Worm (Caenorhabditis elegans) whole organism, L4 larva: Measurements from ENCODE around the gene spp-22.
A peak's percentile ranks its signal among the peaks of the same experiment; 100 is the strongest.

Experiments used
- D1046.2 ChIP-seq: fragments of 200-800 bp; sonication (Bioruptor generic); IDR thresholded peaks from 2 replicates; pipeline ENCODE4 v1.3.6; 2022; ENCODE audit warnings: missing genetic modification characterization, missing compliant biosample characterization
- F10B5.3 ChIP-seq: sonication (generic microtip); optimal IDR thresholded peaks from 2 replicates; lab custom pipeline; 2016; ENCODE audit warnings: mild to moderate bottlenecking, missing genetic modification characterization, missing compliant biosample characterization
- F26F4.8 ChIP-seq: fragments of 200-800 bp; sonication (Bioruptor generic); conservative IDR thresholded peaks from 2 replicates; pipeline ENCODE4 v1.3.6; 2022; ENCODE audit warnings: missing genetic modification characterization, missing compliant biosample characterization
- T20F7.1 ChIP-seq: fragments of 200-800 bp; sonication (Bioruptor generic); optimal IDR thresholded peaks from 2 replicates; lab custom pipeline; 2018; ENCODE audit warnings: mild to moderate bottlenecking, missing genetic modification characterization, missing compliant biosample characterization
- aha-1 ChIP-seq: fragments of 150-350 bp; peaks from one replicate; lab custom pipeline; 2014; ENCODE audit warnings: missing biosample characterization, missing genetic modification characterization
- aly-2 ChIP-seq: sonication (generic microtip); optimal IDR thresholded peaks from 2 replicates; lab custom pipeline; 2018; ENCODE audit warnings: missing biosample characterization, missing genetic modification characterization
- ama-1 ChIP-seq: fragments of 150-350 bp; optimal IDR thresholded peaks from 2 replicates; lab custom pipeline; 2014; ENCODE audit warnings: inconsistent platforms, mixed read lengths
- arid-1 ChIP-seq: fragments of 200-800 bp; sonication (Bioruptor generic); conservative IDR thresholded peaks from 2 replicates; pipeline ENCODE4 v1.3.6; 2022; ENCODE audit warnings: missing genetic modification reagents, missing genetic modification characterization, missing compliant biosample characterization
- ceh-32 ChIP-seq: sonication (generic microtip); optimal IDR thresholded peaks from 2 replicates; lab custom pipeline; 2016; ENCODE audit warnings: mild to moderate bottlenecking, missing genetic modification characterization, missing compliant biosample characterization; ENCODE audit not compliant: poor library complexity
- ceh-44 ChIP-seq: fragments of 200-800 bp; sonication (Bioruptor generic); IDR thresholded peaks from 2 replicates; pipeline ENCODE4 v1.3.6; 2022; ENCODE audit warnings: missing genetic modification reagents, missing genetic modification characterization, missing compliant biosample characterization
- ceh-82 ChIP-seq: sonication (generic microtip); optimal IDR thresholded peaks from 2 replicates; lab custom pipeline; 2017; ENCODE audit warnings: missing biosample characterization, missing genetic modification characterization
- daf-12 ChIP-seq: fragments of 150-350 bp; optimal IDR thresholded peaks from 2 replicates; lab custom pipeline; 2014; ENCODE audit warnings: missing biosample characterization, missing genetic modification reagents, missing genetic modification characterization
- daf-16 ChIP-seq, 3 experiments: sonication (generic microtip); optimal IDR thresholded peaks; 2 replicates each; lab custom pipeline; 2016 to 2017; ENCODE audit warnings: missing genetic modification characterization in 3 of 3, missing genetic modification reagents in 3 of 3, mild to moderate bottlenecking in 2 of 3, missing compliant biosample characterization in 2 of 3, missing biosample characterization in 1 of 3, moderate library complexity in 1 of 3
- dmd-6 ChIP-seq: fragments of 200-800 bp; sonication (Bioruptor generic); IDR thresholded peaks from 2 replicates; pipeline ENCODE4 v1.3.6; 2022; ENCODE audit warnings: missing genetic modification reagents, missing genetic modification characterization, missing compliant biosample characterization
- dmd-9 ChIP-seq: fragments of 200-800 bp; sonication (Bioruptor generic); IDR thresholded peaks from 2 replicates; pipeline ENCODE4 v1.3.6; 2022; ENCODE audit warnings: missing genetic modification reagents, missing genetic modification characterization, missing compliant biosample characterization
- dpl-1 ChIP-seq: fragments of 150-350 bp; optimal IDR thresholded peaks from 2 replicates; lab custom pipeline; 2014; ENCODE audit warnings: missing biosample characterization, missing genetic modification reagents, missing genetic modification characterization
- egl-27 ChIP-seq: sonication (generic microtip); optimal IDR thresholded peaks from 3 replicates; lab custom pipeline; 2017; ENCODE audit warnings: missing biosample characterization, missing genetic modification reagents, missing genetic modification characterization
- fkh-10 ChIP-seq: fragments of 150-350 bp; optimal IDR thresholded peaks from 2 replicates; lab custom pipeline; 2014; ENCODE audit warnings: missing biosample characterization, missing genetic modification reagents, missing genetic modification characterization
- fos-1 ChIP-seq: fragments of 150-350 bp; optimal IDR thresholded peaks from 2 replicates; lab custom pipeline; 2014; ENCODE audit warnings: missing biosample characterization, missing genetic modification characterization
- hlh-30 ChIP-seq: sonication (generic microtip); optimal IDR thresholded peaks from 2 replicates; lab custom pipeline; 2017; ENCODE audit warnings: antibody characterized with exemption, mild to moderate bottlenecking, missing genetic modification characterization, missing compliant biosample characterization; ENCODE audit not compliant: insufficient read depth
- hmg-1.1 ChIP-seq: fragments of 200-800 bp; sonication (Bioruptor generic); IDR thresholded peaks from 2 replicates; pipeline ENCODE4 v1.3.6; 2022; ENCODE audit warnings: missing genetic modification reagents, missing genetic modification characterization, missing compliant biosample characterization
- lim-7 ChIP-seq: fragments of 200-800 bp; sonication (Bioruptor generic); IDR thresholded peaks from 2 replicates; pipeline ENCODE4 v1.3.6; 2022; ENCODE audit warnings: missing genetic modification characterization, missing compliant biosample characterization
- lin-13 ChIP-seq: fragments of 150-350 bp; optimal IDR thresholded peaks from 2 replicates; lab custom pipeline; 2014; ENCODE audit warnings: missing biosample characterization, missing genetic modification reagents, missing genetic modification characterization
- lin-38 ChIP-seq: fragments of 200-800 bp; sonication (Bioruptor generic); IDR thresholded peaks from 2 replicates; pipeline ENCODE4 v1.3.6; 2022; ENCODE audit warnings: missing genetic modification reagents, missing genetic modification characterization, missing compliant biosample characterization
- lir-3 ChIP-seq: sonication (generic microtip); optimal IDR thresholded peaks from 2 replicates; lab custom pipeline; 2016; ENCODE audit warnings: mild to moderate bottlenecking, missing genetic modification characterization, missing compliant biosample characterization
- mes-2 ChIP-seq: sonication (generic microtip); optimal IDR thresholded peaks from 2 replicates; lab custom pipeline; 2016; ENCODE audit warnings: missing genotype, mild to moderate bottlenecking, missing genetic modification characterization, missing compliant biosample characterization; ENCODE audit not compliant: poor library complexity, severe bottlenecking
- mxl-3 ChIP-seq: fragments of 200-800 bp; sonication (Bioruptor generic); optimal IDR thresholded peaks from 2 replicates; lab custom pipeline; 2018; ENCODE audit warnings: mild to moderate bottlenecking, missing genetic modification characterization, missing compliant biosample characterization
- nhr-102 ChIP-seq: sonication (generic microtip); optimal IDR thresholded peaks from 2 replicates; lab custom pipeline; 2016; ENCODE audit warnings: mild to moderate bottlenecking, missing genetic modification characterization, moderate library complexity, missing compliant biosample characterization
- nhr-11 ChIP-seq: fragments of 150-350 bp; optimal IDR thresholded peaks from 2 replicates; lab custom pipeline; 2014; ENCODE audit warnings: missing biosample characterization, missing genetic modification characterization
- nhr-111 ChIP-seq: fragments of 200-800 bp; sonication (Bioruptor generic); optimal IDR thresholded peaks from 2 replicates; lab custom pipeline; 2018; ENCODE audit warnings: mild to moderate bottlenecking, missing genetic modification characterization, missing compliant biosample characterization
- nhr-25 ChIP-seq: sonication (generic microtip); optimal IDR thresholded peaks from 2 replicates; lab custom pipeline; 2017; ENCODE audit warnings: missing genetic modification characterization, mild to moderate bottlenecking, missing compliant biosample characterization, antibody characterized with exemption, moderate library complexity, borderline replicate concordance; ENCODE audit not compliant: insufficient read depth
- nhr-28 ChIP-seq: fragments of 150-350 bp; optimal IDR thresholded peaks from 2 replicates; lab custom pipeline; 2014; ENCODE audit warnings: missing biosample characterization, missing genetic modification characterization
- nhr-42 ChIP-seq: fragments of 200-800 bp; sonication (Bioruptor generic); IDR thresholded peaks from 2 replicates; pipeline ENCODE4 v1.3.6; 2022; ENCODE audit warnings: missing genetic modification characterization, missing compliant biosample characterization
- nhr-76 ChIP-seq: fragments of 150-350 bp; optimal IDR thresholded peaks from 2 replicates; lab custom pipeline; 2014; ENCODE audit warnings: missing biosample characterization, missing genetic modification characterization
- sdz-12 ChIP-seq: fragments of 200-800 bp; sonication (Bioruptor generic); optimal IDR thresholded peaks from 2 replicates; lab custom pipeline; 2018; ENCODE audit warnings: mild to moderate bottlenecking, missing genetic modification characterization, missing compliant biosample characterization
- set-16 ChIP-seq: fragments of 200-800 bp; sonication (Bioruptor generic); IDR thresholded peaks from 2 replicates; pipeline ENCODE4 v1.3.6; 2022; ENCODE audit warnings: missing genetic modification reagents, missing genetic modification characterization, missing compliant biosample characterization
- tag-97 ChIP-seq: fragments of 200-800 bp; sonication (Bioruptor generic); IDR thresholded peaks from 2 replicates; pipeline ENCODE4 v1.3.6; 2022; ENCODE audit warnings: missing genetic modification characterization, missing compliant biosample characterization
- tra-1 ChIP-seq: fragments of 200-800 bp; sonication (Bioruptor generic); IDR thresholded peaks from 2 replicates; pipeline ENCODE4 v1.3.6; 2022; ENCODE audit warnings: missing genetic modification reagents, missing genetic modification characterization, missing compliant biosample characterization
- vab-7 ChIP-seq: fragments of 200-800 bp; sonication (Bioruptor generic); IDR thresholded peaks from 2 replicates; pipeline ENCODE4 v1.3.6; 2022; ENCODE audit warnings: missing genetic modification reagents, missing genetic modification characterization, missing compliant biosample characterization
- ztf-7 ChIP-seq: fragments of 150-350 bp; optimal IDR thresholded peaks from 2 replicates; lab custom pipeline; 2014; ENCODE audit warnings: missing biosample characterization, missing genetic modification characterization

The spp-22 gene

ce11 chrX:7222383-7222782 lies 10.9 kb downstream of the spp-22 start (continued):
- no peak for TF ChIP-seq fos-1 (tag; lab: Kevin White, UChicago)
- TF ChIP-seq nhr-111 (GFP tag; lab: Kevin White, UChicago), result no peak
- no peak for TF ChIP-seq tra-1 (GFP tag; lab: Robert Waterston, UW)
- peak; percentile 10 for TF ChIP-seq fkh-10 (GFP tag; lab: Kevin White, UChicago)
- TF ChIP-seq nhr-42 (GFP tag; lab: Robert Waterston, UW), result no peak
- peak; percentile 29 for TF ChIP-seq aha-1 (tag; lab: Kevin White, UChicago)
- no peak for TF ChIP-seq ceh-44 (GFP tag; lab: Robert Waterston, UW)
- TF ChIP-seq T20F7.1 (GFP tag; lab: Kevin White, UChicago), result no peak
- peak; percentile 5 for TF ChIP-seq hlh-30 (tag; lab: Kevin White, UChicago)
- no peak for TF ChIP-seq dmd-6 (GFP tag; lab: Robert Waterston, UW)
- no peak for TF ChIP-seq lim-7 (GFP tag; lab: Robert Waterston, UW)
- TF ChIP-seq hmg-1.1 (GFP tag; lab: Robert Waterston, UW), result peak; percentile 48
- no peak for TF ChIP-seq ama-1

- TF ChIP-seq dmd-9 (GFP tag; lab: Robert Waterston, UW) (no peak), hlh-30 (tag; lab: Kevin White, UChicago) (peak; percentile 1), dpl-1 (GFP tag; lab: Kevin White, UChicago) (no peak), aha-1 (tag; lab: Kevin White, UChicago) (peak; percentile 16), arid-1 (GFP tag; lab: Robert Waterston, UW) (no peak), lin-38 (GFP tag; lab: Robert Waterston, UW) (no peak), nhr-25 (tag; lab: Kevin White, UChicago) (no peak), D1046.2 (GFP tag; lab: Robert Waterston, UW) (no peak), tag-97 (GFP tag; lab: Robert Waterston, UW) (no peak), fkh-10 (GFP tag; lab: Kevin White, UChicago) (no peak), F26F4.8 (GFP tag; lab: Robert Waterston, UW) (no peak), lin-13 (no peak), ceh-82 (tag; lab: Kevin White, UChicago) (no peak), sdz-12 (GFP tag; lab: Kevin White, UChicago) (no peak), nhr-102 (no peak), hmg-1.1 (GFP tag; lab: Robert Waterston, UW) (peak; percentile 28; the same call in 1 of the 2 replicates), mxl-3 (GFP tag; lab: Kevin White, UChicago) (no peak), daf-12 (tag; lab: Kevin White, UChicago) (no peak), set-16 (GFP tag; lab: Robert Waterston, UW) (peak; percentile 25; the same call in 1 of the 2 replicates), lir-3 (tag; lab: Kevin White, UChicago) (no peak), vab-7 (no peak), ztf-7 (tag; lab: Kevin White, UChicago) (no peak), ceh-32 (tag; lab: Kevin White, UChicago) (no peak), nhr-76 (tag; lab: Kevin White, UChicago) (no peak), F10B5.3 (no peak), mes-2 (tag; lab: Kevin White, UChicago) (no peak), nhr-28 (no peak)
Measured at ce11 chrX:7224510-7224909, 13.0 kb downstream of the spp-22 start.

ce11 chrX:7225028-7225427 lies 13.5 kb downstream of the spp-22 start:
- no peak for TF ChIP-seq nhr-28
- peak in 1 of 2 experiments; percentile 42 for TF ChIP-seq daf-16 (GFP tag; optimal IDR thresholded peaks at IDR 0.05; lab: Kevin White, UChicago)
- no peak for TF ChIP-seq daf-16 (tag; optimal IDR thresholded peaks at IDR 0.05; lab: Kevin White, UChicago)
- peak; percentile 19 for TF ChIP-seq nhr-11 (tag; lab: Kevin White, UChicago)
- no peak for TF ChIP-seq aly-2 (tag; lab: Kevin White, UChicago)
- TF ChIP-seq ceh-32 (tag; lab: Kevin White, UChicago), result no peak
- no peak for TF ChIP-seq egl-27 (tag; lab: Kevin White, UChicago)
